Worm (Caenorhabditis elegans): Measurements from ENCODE around the gene dgk-2.

- TF ChIP-seq dmd-4 (tag; optimal IDR thresholded peaks at IDR 0.05; ENCODE audit: borderline replicate concordance), result no peak
- no peak for TF ChIP-seq ama-1 (optimal IDR thresholded peaks at IDR 0.05)
- no peak for TF ChIP-seq ceh-24 (tag; optimal IDR thresholded peaks at IDR 0.05)
- TF ChIP-seq ceh-31 (tag; optimal IDR thresholded peaks at IDR 0.05), result no peak
- no peak for TF ChIP-seq madf-2 (tag; optimal IDR thresholded peaks at IDR 0.05)
- no peak for TF ChIP-seq rnt-1 (tag; optimal IDR thresholded peaks at IDR 0.05)
- TF ChIP-seq sox-4 (tag; optimal IDR thresholded peaks at IDR 0.05), result no peak
- TF ChIP-seq dve-1 (tag; optimal IDR thresholded peaks at IDR 0.05), result no peak
- no peak for TF ChIP-seq elt-4 (tag; optimal IDR thresholded peaks at IDR 0.05)
- no peak for TF ChIP-seq ahr-1 (tag; optimal IDR thresholded peaks at IDR 0.05)
- TF ChIP-seq sdc-2 (tag; optimal IDR thresholded peaks at IDR 0.05), result no peak
- no peak for TF ChIP-seq ceh-30 (tag; optimal IDR thresholded peaks at IDR 0.05)
- no peak for TF ChIP-seq fkh-10 (GFP tag; optimal IDR thresholded peaks at IDR 0.05)
- TF ChIP-seq lin-11 (tag; optimal IDR thresholded peaks at IDR 0.05), result no peak
These were observed 15.3 kb downstream of the dgk-2 start, which contains the start of gene ncr-1 for ce11 chrX:4488807-4489336.
